Fruit fly (Drosophila melanogaster) S2 (cell line): ENCODE data around the gene BBIP1.

ENCODE experiments used
- CG8478 ChIP-seq: fragments of >200 bp; optimal IDR thresholded peaks from 2 replicates; lab custom pipeline; 2018
- CTCF ChIP-seq, 2 experiments: fragments of >200 bp; optimal IDR thresholded peaks; 2 replicates each; lab custom pipeline; 2018

BBIP1 gene

dm6 chr3R:9441996-9442395 is 37.8 kb downstream of the BBIP1 start:
- no peak for TF ChIP-seq CG8478 (lab: Kevin White, UChicago)
- TF ChIP-seq CTCF (optimal IDR thresholded peaks at IDR 0.05; lab: Kevin White, UChicago), result no peak

dm6 chr3R:9448320-9448719 is 44.1 kb downstream of the BBIP1 start:
- no peak for TF ChIP-seq CTCF (optimal IDR thresholded peaks at IDR 0.05; lab: Kevin White, UChicago)
- no peak for TF ChIP-seq CG8478 (lab: Kevin White, UChicago)

- TF ChIP-seq CG8478 (lab: Kevin White, UChicago), result no peak
- no peak for TF ChIP-seq CTCF (optimal IDR thresholded peaks at IDR 0.05; lab: Kevin White, UChicago)
These were observed 46.5 kb downstream of the BBIP1 start for dm6 chr3R:9450672-9451071.

dm6 chr3R:9454980-9455379 is 50.8 kb downstream of the BBIP1 start:
- TF ChIP-seq CTCF (optimal IDR thresholded peaks at IDR 0.05; lab: Kevin White, UChicago) (no peak), CG8478 (lab: Kevin White, UChicago) (no peak)

- TF ChIP-seq CTCF (optimal IDR thresholded peaks at IDR 0.05; lab: Kevin White, UChicago), result no peak
- no peak for TF ChIP-seq CG8478 (lab: Kevin White, UChicago)
These were observed 52.2 kb downstream of the BBIP1 start, which contains the start of gene GstZ1 for dm6 chr3R:9456373-9456772. GstZ1 (minus strand) TSS chr3R:9456546.
